Worm (Caenorhabditis elegans) whole organism, L4 larva: ENCODE data around the gene bcmo-1.

ENCODE experiments used
- D1046.2 ChIP-seq: fragments of 200-800 bp; sonication (Bioruptor generic); IDR thresholded peaks from 2 replicates; pipeline ENCODE4 v1.3.6; 2022; ENCODE audit warnings: missing genetic modification characterization, missing compliant biosample characterization
- F10B5.3 ChIP-seq: sonication (generic microtip); optimal IDR thresholded peaks from 2 replicates; lab custom pipeline; 2016; ENCODE audit warnings: mild to moderate bottlenecking, missing genetic modification characterization, missing compliant biosample characterization
- F26F4.8 ChIP-seq: fragments of 200-800 bp; sonication (Bioruptor generic); conservative IDR thresholded peaks from 2 replicates; pipeline ENCODE4 v1.3.6; 2022; ENCODE audit warnings: missing genetic modification characterization, missing compliant biosample characterization
- F37D6.2 ChIP-seq: sonication (generic microtip); optimal IDR thresholded peaks from 2 replicates; lab custom pipeline; 2016; ENCODE audit warnings: mild to moderate bottlenecking, missing genetic modification characterization, missing compliant biosample characterization
- F44E2.7 ChIP-seq: fragments of 200-800 bp; sonication (Bioruptor generic); IDR thresholded peaks from 2 replicates; pipeline ENCODE4 v2.1.2; 2022; ENCODE audit warnings: missing genetic modification characterization, missing compliant biosample characterization
- Y5F2A.4 ChIP-seq: fragments of 200-800 bp; sonication (Bioruptor generic); optimal IDR thresholded peaks from 2 replicates; lab custom pipeline; 2018; ENCODE audit warnings: mild to moderate bottlenecking, missing genetic modification characterization, missing compliant biosample characterization
- Y75B8A.6 ChIP-seq: fragments of 200-800 bp; sonication (Bioruptor generic); IDR thresholded peaks from 2 replicates; pipeline ENCODE4 v1.3.6; 2022; ENCODE audit warnings: missing genetic modification reagents, missing genetic modification characterization, missing compliant biosample characterization
- ZK337.2 ChIP-seq: fragments of 200-800 bp; sonication (Bioruptor generic); IDR thresholded peaks from 2 replicates; pipeline ENCODE4 v1.3.6; 2022; ENCODE audit warnings: missing genetic modification reagents, missing genetic modification characterization, missing compliant biosample characterization
- aly-2 ChIP-seq: sonication (generic microtip); optimal IDR thresholded peaks from 2 replicates; lab custom pipeline; 2018; ENCODE audit warnings: missing biosample characterization, missing genetic modification characterization
- ceh-20 ChIP-seq: fragments of 200-800 bp; sonication (Bioruptor generic); IDR thresholded peaks from 2 replicates; pipeline ENCODE4 v1.3.6; 2022; ENCODE audit warnings: missing genetic modification reagents, missing genetic modification characterization, missing compliant biosample characterization
- ceh-44 ChIP-seq: fragments of 200-800 bp; sonication (Bioruptor generic); IDR thresholded peaks from 2 replicates; pipeline ENCODE4 v1.3.6; 2022; ENCODE audit warnings: missing genetic modification reagents, missing genetic modification characterization, missing compliant biosample characterization
- ceh-82 ChIP-seq: sonication (generic microtip); optimal IDR thresholded peaks from 2 replicates; lab custom pipeline; 2017; ENCODE audit warnings: missing biosample characterization, missing genetic modification characterization
- ces-1 ChIP-seq: fragments of 150-350 bp; sonication (generic microtip); optimal IDR thresholded peaks from 4 replicates; lab custom pipeline; 2014; ENCODE audit warnings: missing biosample characterization, missing genetic modification reagents, missing genetic modification characterization
- ctbp-1 ChIP-seq: fragments of 200-800 bp; sonication (Bioruptor generic); IDR thresholded peaks from 2 replicates; pipeline ENCODE4 v1.3.6; 2022; ENCODE audit warnings: missing genetic modification reagents, missing genetic modification characterization, missing compliant biosample characterization
- daf-12 ChIP-seq: fragments of 150-350 bp; optimal IDR thresholded peaks from 2 replicates; lab custom pipeline; 2014; ENCODE audit warnings: missing biosample characterization, missing genetic modification reagents, missing genetic modification characterization
- dmd-6 ChIP-seq: fragments of 200-800 bp; sonication (Bioruptor generic); IDR thresholded peaks from 2 replicates; pipeline ENCODE4 v1.3.6; 2022; ENCODE audit warnings: missing genetic modification reagents, missing genetic modification characterization, missing compliant biosample characterization
- dmd-8 ChIP-seq: fragments of 200-800 bp; sonication (Bioruptor generic); IDR thresholded peaks from 2 replicates; pipeline ENCODE4 v1.3.6; 2022; ENCODE audit warnings: missing genetic modification characterization, missing compliant biosample characterization
- dpl-1 ChIP-seq: fragments of 150-350 bp; optimal IDR thresholded peaks from 2 replicates; lab custom pipeline; 2014; ENCODE audit warnings: missing biosample characterization, missing genetic modification reagents, missing genetic modification characterization
- dve-1 ChIP-seq: sonication (generic microtip); optimal IDR thresholded peaks from 2 replicates; lab custom pipeline; 2017; ENCODE audit warnings: antibody characterized with exemption, mild to moderate bottlenecking, missing genetic modification characterization, missing compliant biosample characterization; ENCODE audit not compliant: insufficient read depth
- egl-27 ChIP-seq: sonication (generic microtip); optimal IDR thresholded peaks from 3 replicates; lab custom pipeline; 2017; ENCODE audit warnings: missing biosample characterization, missing genetic modification reagents, missing genetic modification characterization
- hlh-11 ChIP-seq: fragments of 200-800 bp; sonication (Bioruptor generic); optimal IDR thresholded peaks from 2 replicates; lab custom pipeline; 2018; ENCODE audit warnings: mild to moderate bottlenecking, missing genetic modification characterization, missing compliant biosample characterization
- jun-1 ChIP-seq: fragments of 150-350 bp; optimal IDR thresholded peaks from 2 replicates; lab custom pipeline; 2014; ENCODE audit warnings: missing biosample characterization, missing genetic modification reagents, missing genetic modification characterization
- lim-7 ChIP-seq: fragments of 200-800 bp; sonication (Bioruptor generic); IDR thresholded peaks from 2 replicates; pipeline ENCODE4 v1.3.6; 2022; ENCODE audit warnings: missing genetic modification characterization, missing compliant biosample characterization
- lin-13 ChIP-seq: fragments of 150-350 bp; optimal IDR thresholded peaks from 2 replicates; lab custom pipeline; 2014; ENCODE audit warnings: missing biosample characterization, missing genetic modification reagents, missing genetic modification characterization
- lin-15B ChIP-seq: fragments of 150-350 bp; sonication (generic microtip); optimal IDR thresholded peaks from 3 replicates; lab custom pipeline; 2014; ENCODE audit warnings: missing biosample characterization, missing genetic modification characterization
- lin-29 ChIP-seq: fragments of 200-800 bp; sonication (Bioruptor generic); IDR thresholded peaks from 2 replicates; pipeline ENCODE4 v1.3.6; 2022; ENCODE audit warnings: missing genetic modification reagents, missing genetic modification characterization, missing compliant biosample characterization
- lin-38 ChIP-seq: fragments of 200-800 bp; sonication (Bioruptor generic); IDR thresholded peaks from 2 replicates; pipeline ENCODE4 v1.3.6; 2022; ENCODE audit warnings: missing genetic modification reagents, missing genetic modification characterization, missing compliant biosample characterization
- lin-39 ChIP-seq: fragments of 150-350 bp; optimal IDR thresholded peaks from 2 replicates; lab custom pipeline; 2014; ENCODE audit warnings: missing biosample characterization, missing genetic modification reagents, missing genetic modification characterization
- mdt-29 ChIP-seq: fragments of 200-800 bp; sonication (Bioruptor generic); IDR thresholded peaks from 2 replicates; pipeline ENCODE4 v1.3.6; 2022; ENCODE audit warnings: missing genetic modification reagents, missing genetic modification characterization, missing compliant biosample characterization
- mxl-2 ChIP-seq: fragments of 200-800 bp; sonication (Bioruptor generic); conservative IDR thresholded peaks from 2 replicates; pipeline ENCODE4 v1.3.6; 2022; ENCODE audit warnings: missing genetic modification reagents, missing genetic modification characterization, missing compliant biosample characterization
- nhr-11 ChIP-seq: fragments of 150-350 bp; optimal IDR thresholded peaks from 2 replicates; lab custom pipeline; 2014; ENCODE audit warnings: missing biosample characterization, missing genetic modification characterization
- nhr-111 ChIP-seq: fragments of 200-800 bp; sonication (Bioruptor generic); optimal IDR thresholded peaks from 2 replicates; lab custom pipeline; 2018; ENCODE audit warnings: mild to moderate bottlenecking, missing genetic modification characterization, missing compliant biosample characterization
- nhr-25 ChIP-seq: sonication (generic microtip); optimal IDR thresholded peaks from 2 replicates; lab custom pipeline; 2017; ENCODE audit warnings: missing genetic modification characterization, mild to moderate bottlenecking, missing compliant biosample characterization, antibody characterized with exemption, moderate library complexity, borderline replicate concordance; ENCODE audit not compliant: insufficient read depth
- nhr-28 ChIP-seq: fragments of 150-350 bp; optimal IDR thresholded peaks from 2 replicates; lab custom pipeline; 2014; ENCODE audit warnings: missing biosample characterization, missing genetic modification characterization
- nhr-41 ChIP-seq: fragments of 200-800 bp; sonication (Bioruptor generic); IDR thresholded peaks from 2 replicates; pipeline ENCODE4 v1.3.6; 2022; ENCODE audit warnings: missing genetic modification reagents, missing genetic modification characterization, missing compliant biosample characterization
- nhr-48 ChIP-seq: sonication (generic microtip); optimal IDR thresholded peaks from 2 replicates; lab custom pipeline; 2016; ENCODE audit warnings: mild to moderate bottlenecking, missing genetic modification characterization, missing compliant biosample characterization
- nhr-6 ChIP-seq: fragments of 150-350 bp; optimal IDR thresholded peaks from 2 replicates; lab custom pipeline; 2014; ENCODE audit warnings: missing biosample characterization, missing genetic modification characterization
- nhr-76 ChIP-seq: fragments of 150-350 bp; optimal IDR thresholded peaks from 2 replicates; lab custom pipeline; 2014; ENCODE audit warnings: missing biosample characterization, missing genetic modification characterization
- pqm-1 ChIP-seq: sonication (generic microtip); optimal IDR thresholded peaks from 2 replicates; lab custom pipeline; 2017; ENCODE audit warnings: missing biosample characterization, missing genetic modification characterization
- saeg-2 ChIP-seq: fragments of 200-800 bp; sonication (Bioruptor generic); IDR thresholded peaks from 2 replicates; pipeline ENCODE4 v1.3.6; 2022; ENCODE audit warnings: missing genetic modification reagents, missing genetic modification characterization, missing compliant biosample characterization
- set-16 ChIP-seq: fragments of 200-800 bp; sonication (Bioruptor generic); IDR thresholded peaks from 2 replicates; pipeline ENCODE4 v1.3.6; 2022; ENCODE audit warnings: missing genetic modification reagents, missing genetic modification characterization, missing compliant biosample characterization
- snpc-1.2 ChIP-seq: fragments of 200-800 bp; sonication (Bioruptor generic); IDR thresholded peaks from 2 replicates; pipeline ENCODE4 v1.3.6; 2022; ENCODE audit warnings: missing genetic modification reagents, missing genetic modification characterization, missing compliant biosample characterization
- snpc-4 ChIP-seq: fragments of 150-350 bp; optimal IDR thresholded peaks from 2 replicates; lab custom pipeline; 2014; ENCODE audit warnings: missing biosample characterization, missing genetic modification characterization
- spr-3 ChIP-seq: fragments of 200-800 bp; sonication (Bioruptor generic); optimal IDR thresholded peaks from 2 replicates; lab custom pipeline; 2018; ENCODE audit warnings: mild to moderate bottlenecking, missing genetic modification characterization, missing compliant biosample characterization
- unc-39 ChIP-seq: sonication (generic microtip); optimal IDR thresholded peaks from 2 replicates; lab custom pipeline; 2017; ENCODE audit warnings: missing biosample characterization, missing genetic modification characterization
- unc-62 ChIP-seq, 3 experiments: fragments of 150-350 bp in 1 of 3; sonication (generic microtip); optimal IDR thresholded peaks in 2 of 3; peaks in 1 of 3; 1 replicate in 1 of 3; 2 replicates in 2 of 3; lab custom pipeline; 2014 to 2017; ENCODE audit warnings: missing biosample characterization in 3 of 3, missing genetic modification characterization in 3 of 3, missing genetic modification reagents in 3 of 3, missing genotype in 1 of 3
- vab-7 ChIP-seq: fragments of 200-800 bp; sonication (Bioruptor generic); IDR thresholded peaks from 2 replicates; pipeline ENCODE4 v1.3.6; 2022; ENCODE audit warnings: missing genetic modification reagents, missing genetic modification characterization, missing compliant biosample characterization
- zag-1 ChIP-seq: fragments of 150-350 bp; optimal IDR thresholded peaks from 2 replicates; lab custom pipeline; 2014; ENCODE audit warnings: missing biosample characterization, missing genetic modification characterization
- zfp-2 ChIP-seq: sonication (generic microtip); optimal IDR thresholded peaks from 2 replicates; lab custom pipeline; 2016; ENCODE audit warnings: mild to moderate bottlenecking, missing genetic modification characterization, missing compliant biosample characterization
- zip-11 ChIP-seq: fragments of 200-800 bp; sonication (Bioruptor generic); IDR thresholded peaks from 2 replicates; pipeline ENCODE4 v1.3.6; 2022; ENCODE audit warnings: missing genetic modification characterization, missing compliant biosample characterization
- ztf-11 ChIP-seq: fragments of 150-350 bp; optimal IDR thresholded peaks from 2 replicates; lab custom pipeline; 2014; ENCODE audit warnings: missing biosample characterization, missing genetic modification characterization
- ztf-7 ChIP-seq: fragments of 150-350 bp; optimal IDR thresholded peaks from 2 replicates; lab custom pipeline; 2014; ENCODE audit warnings: missing biosample characterization, missing genetic modification characterization

bcmo-1 gene

DNA sequence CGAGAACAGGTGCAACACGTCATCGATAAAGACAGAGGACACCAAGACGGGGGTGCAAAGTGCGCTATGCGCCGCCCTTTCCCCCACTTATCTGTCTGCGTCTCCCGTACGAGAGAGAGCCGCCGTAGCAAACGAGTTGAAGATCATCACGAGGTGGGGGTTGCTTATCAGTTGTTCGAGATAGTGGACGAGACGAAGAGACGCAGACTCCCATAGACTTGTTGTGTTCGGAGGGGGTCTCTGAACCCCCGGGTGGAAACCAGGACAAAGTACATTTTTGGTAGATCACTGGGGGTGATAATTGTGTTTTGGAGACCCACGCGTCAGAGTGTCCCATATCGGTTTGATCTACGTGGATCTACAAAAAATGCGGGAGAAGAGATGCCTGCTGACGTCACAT, 31.7 kb upstream of the bcmo-1 start (continued):
- TF ChIP-seq dve-1 (tag; lab: Kevin White, UChicago) (peak; percentile 96), F10B5.3 (tag; lab: Kevin White, UChicago) (no peak), nhr-28 (tag; lab: Kevin White, UChicago) (peak; percentile 94), daf-12 (tag; lab: Kevin White, UChicago) (no peak), ceh-44 (GFP tag; lab: Robert Waterston, UW) (no peak), Y5F2A.4 (GFP tag; lab: Kevin White, UChicago) (no peak), ceh-82 (tag; lab: Kevin White, UChicago) (no peak), lin-13 (GFP tag; lab: Kevin White, UChicago) (peak; percentile 56), aly-2 (tag; lab: Kevin White, UChicago) (no peak), zip-11 (GFP tag; lab: Robert Waterston, UW) (no peak), nhr-76 (tag; lab: Kevin White, UChicago) (no peak), zfp-2 (no peak), nhr-111 (GFP tag; lab: Kevin White, UChicago) (no peak), pqm-1 (tag; lab: Kevin White, UChicago) (peak; percentile 16), nhr-48 (tag; lab: Kevin White, UChicago) (peak; percentile 91), saeg-2 (GFP tag; lab: Robert Waterston, UW) (peak; percentile 89), hlh-11 (tag; lab: Kevin White, UChicago) (peak; percentile 99), snpc-1.2 (peak; percentile 56), mxl-2 (no peak), unc-39 (tag; lab: Kevin White, UChicago) (no peak), F44E2.7 (GFP tag; lab: Robert Waterston, UW) (no peak), D1046.2 (0 out of 2 replicates have a peak, but pooled peaks have one; percentile 18), mdt-29 (GFP tag; lab: Robert Waterston, UW) (peak; percentile 94), dmd-8 (GFP tag; lab: Robert Waterston, UW) (no peak), ces-1 (GFP tag; lab: Kevin White, UChicago) (no peak), ctbp-1 (GFP tag; lab: Robert Waterston, UW) (peak; percentile 31; the same call in 1 of the 2 replicates), snpc-4 (tag; lab: Kevin White, UChicago) (no peak), ztf-11 (tag; lab: Kevin White, UChicago) (no peak), zag-1 (tag; lab: Kevin White, UChicago) (no peak), nhr-6 (tag; lab: Kevin White, UChicago) (peak; percentile 84), lim-7 (GFP tag; lab: Robert Waterston, UW) (no peak), lin-39 (tag; lab: Kevin White, UChicago) (no peak), nhr-25 (no peak), ceh-20 (GFP tag; lab: Robert Waterston, UW) (peak; percentile 85), nhr-11 (peak; percentile 89), set-16 (GFP tag; lab: Robert Waterston, UW) (peak; percentile 89), egl-27 (tag; lab: Kevin White, UChicago) (no peak), vab-7 (GFP tag; lab: Robert Waterston, UW) (no peak), nhr-41 (no peak; the same call in 1 of the 2 replicates), F37D6.2 (tag; lab: Kevin White, UChicago) (no peak), F26F4.8 (GFP tag; lab: Robert Waterston, UW) (no peak), lin-15B (tag; lab: Kevin White, UChicago) (no peak), jun-1 (tag; lab: Kevin White, UChicago) (peak; percentile 56), unc-62 (GFP tag; optimal IDR thresholded peaks at IDR 0.05 in 1 of 2; lab: Kevin White, UChicago) (peak in 1 of 2 experiments; percentile 97), unc-62 (tag; optimal IDR thresholded peaks at IDR 0.05; lab: Kevin White, UChicago) (no peak), ztf-7 (peak; percentile 16), spr-3 (GFP tag; lab: Kevin White, UChicago) (peak; percentile 80), ZK337.2 (GFP tag; lab: Robert Waterston, UW) (no peak), dpl-1 (GFP tag; lab: Kevin White, UChicago) (peak; percentile 62), dmd-6 (GFP tag; lab: Robert Waterston, UW) (peak; percentile 96), lin-38 (GFP tag; lab: Robert Waterston, UW) (peak; percentile 74), Y75B8A.6 (GFP tag; lab: Robert Waterston, UW) (peak; percentile 57; the same call in 1 of the 2 replicates), lin-29 (no peak)
